Fruit fly (Drosophila melanogaster): ENCODE measurements around the gene CG2493.

CG2493 gene

dm6 chr2L:20425854-20426396, 37.3 kb downstream of the CG2493 start, which contains the start of gene CG31688:
TSS of gene CG31688 (plus strand) at chr2L:20426199.
- no peak for TF ChIP-seq CG8478 (optimal IDR thresholded peaks at IDR 0.05)
- TF ChIP-seq usp (GFP tag; optimal IDR thresholded peaks at IDR 0.05): no peak
- no peak for TF ChIP-seq EcR (GFP tag; optimal IDR thresholded peaks at IDR 0.05)
- no peak for TF ChIP-seq psq (optimal IDR thresholded peaks at IDR 0.05)
- TF ChIP-seq pan (optimal IDR thresholded peaks at IDR 0.05): no peak
- no peak for TF ChIP-seq Dll (optimal IDR thresholded peaks at IDR 0.05)

- TF ChIP-seq psq (optimal IDR thresholded peaks at IDR 0.05): no peak
Measured at dm6 chr2L:20424560-20424959, 38.7 kb downstream of the CG2493 start, which contains the start of gene CG15130. TSS of gene CG15130 (minus strand) at chr2L:20424660.

- TF ChIP-seq CG8478 (optimal IDR thresholded peaks at IDR 0.05) (no peak), Dll (optimal IDR thresholded peaks at IDR 0.05) (no peak), psq (optimal IDR thresholded peaks at IDR 0.05) (no peak), EcR (GFP tag; optimal IDR thresholded peaks at IDR 0.05) (no peak), pan (optimal IDR thresholded peaks at IDR 0.05) (no peak), usp (GFP tag; optimal IDR thresholded peaks at IDR 0.05) (no peak)
Measured at dm6 chr2L:20420035-20420434, 43.2 kb downstream of the CG2493 start.

- TF ChIP-seq CG8478 (optimal IDR thresholded peaks at IDR 0.05) (no peak), psq (optimal IDR thresholded peaks at IDR 0.05) (no peak), pan (optimal IDR thresholded peaks at IDR 0.05) (no peak), Dll (optimal IDR thresholded peaks at IDR 0.05) (no peak)
Measured at dm6 chr2L:20417597-20418286, 45.5 kb downstream of the CG2493 start.

dm6 chr2L:20416754-20417563, 46.3 kb downstream of the CG2493 start, which contains the start of the genes CG10949 and Arpc2:
TSS of gene CG10949 (minus strand) at chr2L:20416918.
TSS of gene Arpc2 (plus strand) at chr2L:20417057.
- TF ChIP-seq usp (GFP tag; optimal IDR thresholded peaks at IDR 0.05) (no peak), CG8478 (optimal IDR thresholded peaks at IDR 0.05) (no peak), pan (optimal IDR thresholded peaks at IDR 0.05) (no peak), Dll (optimal IDR thresholded peaks at IDR 0.05) (no peak), EcR (GFP tag; optimal IDR thresholded peaks at IDR 0.05) (no peak), psq (optimal IDR thresholded peaks at IDR 0.05) (no peak)

- TF ChIP-seq psq (optimal IDR thresholded peaks at IDR 0.05) (no peak), EcR (GFP tag; optimal IDR thresholded peaks at IDR 0.05) (no peak), pan (optimal IDR thresholded peaks at IDR 0.05) (no peak), CG8478 (optimal IDR thresholded peaks at IDR 0.05) (no peak), usp (GFP tag; optimal IDR thresholded peaks at IDR 0.05) (no peak), Dll (optimal IDR thresholded peaks at IDR 0.05) (no peak)
Measured at dm6 chr2L:20414750-20415211, 48.5 kb downstream of the CG2493 start, which contains the start of gene CG10947. TSS of gene CG10947 (minus strand) at chr2L:20414800.

dm6 chr2L:20413826-20414225, 49.4 kb downstream of the CG2493 start:
- no peak for TF ChIP-seq usp (GFP tag; optimal IDR thresholded peaks at IDR 0.05)
- no peak for TF ChIP-seq EcR (GFP tag; optimal IDR thresholded peaks at IDR 0.05)
- no peak for TF ChIP-seq pan (optimal IDR thresholded peaks at IDR 0.05)

Measured in whole organism.